Fruit fly (Drosophila melanogaster) whole organism, embryonic: Measurements from ENCODE around the gene Cyt-c-p.

Experiments used
- Ada2b ChIP-seq: fragments of 200-800 bp; sonication (Bioruptor generic); IDR thresholded peaks from 2 replicates; pipeline ENCODE4 v1.3.6; 2022; ENCODE audit warnings: missing biosample characterization, missing genetic modification characterization
- B-H2 ChIP-seq: fragments of 200-800 bp; sonication (Bioruptor generic); optimal IDR thresholded peaks from 2 replicates; lab custom pipeline; 2018; ENCODE audit warnings: missing biosample characterization, mild to moderate bottlenecking, missing genetic modification characterization
- Bgb ChIP-seq: fragments of 200-800 bp; sonication (Bioruptor generic); IDR thresholded peaks from 2 replicates; pipeline ENCODE4 v1.3.6; 2022; ENCODE audit warnings: missing biosample characterization, missing genetic modification characterization; ENCODE audit not compliant: partially characterized antibody
- CG10565 ChIP-seq: fragments of 200-800 bp; sonication (Bioruptor generic); optimal IDR thresholded peaks from 3 replicates; lab custom pipeline; 2016; ENCODE audit warnings: missing biosample characterization, mild to moderate bottlenecking, missing genetic modification characterization
- CG12299 ChIP-seq: fragments of 200-800 bp; sonication (Bioruptor generic); optimal IDR thresholded peaks from 2 replicates; lab custom pipeline; 2018; ENCODE audit warnings: missing biosample characterization, mild to moderate bottlenecking, missing genetic modification characterization
- CG12659 ChIP-seq: fragments of 200-800 bp; sonication (Bioruptor generic); optimal IDR thresholded peaks from 3 replicates; lab custom pipeline; 2017; ENCODE audit warnings: mild to moderate bottlenecking, missing biosample characterization, missing genetic modification reagents, missing genetic modification characterization
- CG14667 ChIP-seq: fragments of 200-800 bp; sonication (Bioruptor generic); IDR thresholded peaks from 2 replicates; pipeline ENCODE4 v1.3.6; 2022; ENCODE audit warnings: missing biosample characterization, missing genetic modification characterization
- CG15011 ChIP-seq: fragments of 200-800 bp; sonication (Bioruptor generic); optimal IDR thresholded peaks from 3 replicates; lab custom pipeline; 2018; ENCODE audit warnings: missing biosample characterization, mild to moderate bottlenecking, missing genetic modification characterization
- CG15601 ChIP-seq: fragments of 200-800 bp; sonication (Bioruptor generic); optimal IDR thresholded peaks from 3 replicates; lab custom pipeline; 2019; ENCODE audit warnings: missing biosample characterization, mild to moderate bottlenecking, missing genetic modification characterization, moderate library complexity
- CG16779 ChIP-seq: fragments of 200-800 bp; sonication (Bioruptor generic); IDR thresholded peaks from 2 replicates; pipeline ENCODE4 v1.3.6; 2022; ENCODE audit warnings: missing biosample characterization, missing genetic modification characterization
- CG2120 ChIP-seq: fragments of 200-800 bp; sonication (Bioruptor generic); optimal IDR thresholded peaks from 3 replicates; lab custom pipeline; 2016; ENCODE audit warnings: missing biosample characterization, missing genetic modification characterization
- CG30403 ChIP-seq: fragments of 200-800 bp; sonication (Bioruptor generic); optimal IDR thresholded peaks from 3 replicates; lab custom pipeline; 2016; ENCODE audit warnings: missing biosample characterization, missing genetic modification characterization
- CG30431 ChIP-seq: fragments of 200-800 bp; sonication (Bioruptor generic); optimal IDR thresholded peaks from 2 replicates; lab custom pipeline; 2017; ENCODE audit warnings: missing biosample characterization, missing genetic modification characterization
- CG3847 ChIP-seq: fragments of 200-800 bp; sonication (Bioruptor generic); IDR thresholded peaks from 2 replicates; pipeline ENCODE4 v1.3.6; 2022; ENCODE audit warnings: missing biosample characterization, missing genetic modification characterization
- CG4328 ChIP-seq: fragments of 200-800 bp; sonication (Bioruptor generic); optimal IDR thresholded peaks from 3 replicates; lab custom pipeline; 2017; ENCODE audit warnings: missing biosample characterization, missing genetic modification reagents, missing genetic modification characterization
- CG4424 ChIP-seq: fragments of 200-800 bp; sonication (Bioruptor generic); optimal IDR thresholded peaks from 3 replicates; lab custom pipeline; 2016; ENCODE audit warnings: missing biosample characterization, missing genetic modification characterization
- Dbx ChIP-seq: fragments of 200-800 bp; sonication (Bioruptor generic); IDR thresholded peaks from 3 replicates; pipeline ENCODE4 v1.3.6; 2022; ENCODE audit warnings: missing biosample characterization, missing genetic modification characterization
- H15 ChIP-seq: fragments of 200-800 bp; sonication (Bioruptor generic); IDR thresholded peaks from 3 replicates; pipeline ENCODE4 v1.3.6; 2022; ENCODE audit warnings: missing biosample characterization, missing genetic modification characterization
- Hr78 ChIP-seq, 2 experiments: fragments of 200-800 bp in 1 of 2; fragments of >200 bp in 1 of 2; sonication (Bioruptor generic) in 1 of 2; optimal IDR thresholded peaks; 2 replicates each; lab custom pipeline; 2017 to 2019; ENCODE audit warnings: missing biosample characterization in 2 of 2, missing genetic modification characterization in 2 of 2, mild to moderate bottlenecking in 1 of 2, moderate library complexity in 1 of 2
- Mrtf ChIP-seq: fragments of 200-800 bp; sonication (Bioruptor generic); IDR thresholded peaks from 3 replicates; pipeline ENCODE4 v1.3.6; 2022; ENCODE audit warnings: missing biosample characterization, missing genetic modification characterization
- Nf-YC ChIP-seq: fragments of 200-800 bp; optimal IDR thresholded peaks from 3 replicates; lab custom pipeline; 2019; ENCODE audit warnings: missing biosample characterization, mild to moderate bottlenecking, missing genetic modification characterization, moderate library complexity
- Oli ChIP-seq: fragments of 200-800 bp; sonication (Bioruptor generic); optimal IDR thresholded peaks from 2 replicates; lab custom pipeline; 2018; ENCODE audit warnings: missing biosample characterization, mild to moderate bottlenecking, missing genetic modification characterization, moderate library complexity
- Pdp1 ChIP-seq, 2 experiments: fragments of 200-800 bp; sonication (Bioruptor generic); optimal IDR thresholded peaks; 3 replicates each; lab custom pipeline; 2016; ENCODE audit warnings: missing biosample characterization in 2 of 2, missing genetic modification characterization in 2 of 2, mild to moderate bottlenecking in 1 of 2, moderate library complexity in 1 of 2
- Ssrp ChIP-seq: fragments of 200-800 bp; sonication (Bioruptor generic); optimal IDR thresholded peaks from 2 replicates; lab custom pipeline; 2018; ENCODE audit warnings: missing biosample characterization, mild to moderate bottlenecking, missing genetic modification characterization, moderate library complexity
- Stat92E ChIP-seq, 3 experiments: fragments of >200 bp in 2 of 3; fragments of 200-800 bp in 1 of 3; sonication (Bioruptor generic) in 1 of 3; optimal IDR thresholded peaks; 2 replicates each; lab custom pipeline; 2017 to 2019; ENCODE audit warnings: missing biosample characterization in 3 of 3, missing genetic modification characterization in 3 of 3, mild to moderate bottlenecking in 1 of 3, moderate library complexity in 1 of 3
- ab ChIP-seq: fragments of 200-800 bp; sonication (Bioruptor generic); optimal IDR thresholded peaks from 2 replicates; lab custom pipeline; 2016; ENCODE audit warnings: missing biosample characterization, missing genetic modification characterization
- bigmax ChIP-seq: fragments of 200-800 bp; sonication (Bioruptor generic); optimal IDR thresholded peaks from 2 replicates; lab custom pipeline; 2018; ENCODE audit warnings: missing biosample characterization, mild to moderate bottlenecking, missing genetic modification characterization
- crol ChIP-seq: fragments of 200-800 bp; sonication (Bioruptor generic); IDR thresholded peaks from 2 replicates; pipeline ENCODE4 v1.3.6; 2022; ENCODE audit warnings: missing biosample characterization, missing genetic modification characterization
- fu2 ChIP-seq: fragments of 200-800 bp; sonication (Bioruptor generic); optimal IDR thresholded peaks from 2 replicates; lab custom pipeline; 2016; ENCODE audit warnings: missing biosample characterization, missing genetic modification characterization
- grau ChIP-seq: fragments of 200-800 bp; optimal IDR thresholded peaks from 3 replicates; lab custom pipeline; 2019; ENCODE audit warnings: missing biosample characterization, mild to moderate bottlenecking, missing genetic modification characterization, moderate library complexity
- hb ChIP-seq: fragments of 200-800 bp; sonication (Bioruptor generic); IDR thresholded peaks from 3 replicates; pipeline ENCODE4 v1.3.6; 2022; ENCODE audit warnings: missing biosample characterization, missing genetic modification characterization; ENCODE audit not compliant: partially characterized antibody
- kay ChIP-seq: fragments of 200-800 bp; sonication (Bioruptor generic); optimal IDR thresholded peaks from 2 replicates; lab custom pipeline; 2016; ENCODE audit warnings: missing biosample characterization, missing genetic modification characterization
- lmd ChIP-seq: fragments of 200-800 bp; sonication (Bioruptor generic); IDR thresholded peaks from 2 replicates; pipeline ENCODE4 v1.3.6; 2022; ENCODE audit warnings: missing biosample characterization, missing genetic modification characterization
- mirr ChIP-seq: fragments of 200-800 bp; sonication (Bioruptor generic); optimal IDR thresholded peaks from 3 replicates; lab custom pipeline; 2018; ENCODE audit warnings: missing biosample characterization, mild to moderate bottlenecking, missing genetic modification characterization
- nmo ChIP-seq: fragments of 200-800 bp; sonication (Bioruptor generic); optimal IDR thresholded peaks from 2 replicates; lab custom pipeline; 2018; ENCODE audit warnings: missing biosample characterization, mild to moderate bottlenecking, missing genetic modification characterization, moderate library complexity
- prd ChIP-seq, 3 experiments: fragments of >200 bp in 2 of 3; fragments of 200-800 bp in 1 of 3; sonication (Bioruptor generic) in 1 of 3; optimal IDR thresholded peaks in 2 of 3; IDR thresholded peaks in 1 of 3; 2 replicates in 2 of 3; 3 replicates in 1 of 3; pipeline versions ENCODE4 v1.3.6 to Lab custom; 2017 to 2022; ENCODE audit warnings: missing biosample characterization in 1 of 3, missing genetic modification characterization in 1 of 3
- repo ChIP-seq: fragments of 200-800 bp; sonication (Bioruptor generic); optimal IDR thresholded peaks from 2 replicates; lab custom pipeline; 2016; ENCODE audit warnings: missing biosample characterization, missing genetic modification characterization
- run ChIP-seq: fragments of 200-800 bp; sonication (Bioruptor generic); optimal IDR thresholded peaks from 3 replicates; lab custom pipeline; 2018; ENCODE audit warnings: missing biosample characterization, mild to moderate bottlenecking, missing genetic modification characterization
- schlank ChIP-seq: fragments of 200-800 bp; sonication (Bioruptor generic); optimal IDR thresholded peaks from 2 replicates; lab custom pipeline; 2018; ENCODE audit warnings: missing biosample characterization, mild to moderate bottlenecking, missing genetic modification characterization
- sob ChIP-seq: fragments of 200-800 bp; sonication (Bioruptor generic); IDR thresholded peaks from 2 replicates; pipeline ENCODE4 v1.3.6; 2022; ENCODE audit warnings: missing biosample characterization, missing genetic modification characterization
- sug ChIP-seq: fragments of 200-800 bp; optimal IDR thresholded peaks from 2 replicates; lab custom pipeline; 2019; ENCODE audit warnings: missing biosample characterization, mild to moderate bottlenecking, missing genetic modification characterization, moderate library complexity
- tll ChIP-seq, 2 experiments: fragments of 200-800 bp in 1 of 2; fragments of >200 bp in 1 of 2; sonication (Bioruptor generic) in 1 of 2; optimal IDR thresholded peaks; 2 replicates each; lab custom pipeline; 2017 to 2019; ENCODE audit warnings: missing biosample characterization in 2 of 2, missing genetic modification characterization in 2 of 2, mild to moderate bottlenecking in 1 of 2, moderate library complexity in 1 of 2
- tna ChIP-seq: fragments of 200-800 bp; sonication (Bioruptor generic); IDR thresholded peaks from 2 replicates; pipeline ENCODE4 v1.3.6; 2022; ENCODE audit warnings: missing biosample characterization, missing genetic modification characterization; ENCODE audit not compliant: partially characterized antibody
- tup ChIP-seq: fragments of 200-800 bp; sonication (Bioruptor generic); optimal IDR thresholded peaks from 2 replicates; lab custom pipeline; 2016; ENCODE audit warnings: missing biosample characterization, mild to moderate bottlenecking, missing genetic modification characterization, moderate library complexity
- twi ChIP-seq: fragments of 200-800 bp; optimal IDR thresholded peaks from 2 replicates; lab custom pipeline; 2019; ENCODE audit warnings: missing biosample characterization, mild to moderate bottlenecking, missing genetic modification characterization, moderate library complexity
- wdn ChIP-seq: fragments of 200-800 bp; sonication (Bioruptor generic); IDR thresholded peaks from 2 replicates; pipeline ENCODE4 v1.3.6; 2022; ENCODE audit warnings: missing biosample characterization, missing genetic modification characterization
- zfh1 ChIP-seq: fragments of 200-800 bp; sonication (Bioruptor generic); IDR thresholded peaks from 3 replicates; pipeline ENCODE4 v1.3.6; 2022; ENCODE audit warnings: missing biosample characterization, missing genetic modification characterization

Gene Cyt-c-p

DNA sequence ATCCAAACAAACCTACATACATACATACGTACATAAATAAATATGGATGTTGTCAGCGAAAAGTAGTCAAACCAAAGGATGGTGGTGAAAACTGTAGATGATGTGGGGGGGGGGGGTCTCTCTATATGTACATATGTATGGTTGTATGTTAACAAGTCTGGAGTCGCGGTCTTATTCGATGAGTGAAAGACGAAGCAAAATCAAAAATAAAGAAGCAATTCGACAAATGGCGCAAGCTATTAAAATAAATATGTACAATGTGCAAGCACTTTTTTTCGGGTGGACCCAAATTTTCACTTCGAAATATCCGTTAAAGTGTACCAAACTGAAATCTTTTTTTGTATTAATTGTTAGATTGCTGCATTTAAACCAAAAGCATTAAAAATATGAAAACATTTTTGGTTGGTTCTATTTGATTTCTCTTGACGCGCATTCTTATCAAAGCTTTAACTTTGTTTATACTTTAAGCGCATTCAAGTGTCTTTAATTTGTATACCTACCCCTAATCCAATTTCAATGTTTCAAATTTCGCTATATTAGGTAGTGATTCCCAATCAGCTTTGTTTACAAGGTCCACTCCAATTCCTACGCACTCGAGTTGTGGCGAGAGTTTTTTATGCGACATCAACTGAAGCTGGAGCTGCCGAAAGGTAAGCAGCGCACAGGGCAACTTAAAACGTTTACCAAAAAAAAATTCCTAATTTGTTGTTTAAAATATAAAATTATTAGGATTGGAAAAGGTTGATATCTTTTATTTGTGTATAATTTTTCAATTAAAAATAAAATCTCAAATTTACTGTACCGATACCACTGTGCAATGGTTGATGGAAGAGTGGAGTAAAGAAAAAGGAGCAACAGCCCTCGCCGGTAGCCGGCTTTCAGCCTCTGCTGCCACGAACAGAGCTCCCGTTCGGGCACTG lies 35.5 kb upstream of the Cyt-c-p start, which contains the start of gene CG31807 (continued):
- TF ChIP-seq CG30403 (GFP tag; lab: Kevin White, UChicago) (peak; percentile 51), CG4424 (GFP tag; lab: Kevin White, UChicago) (peak; percentile 33), CG16779 (no peak), lmd (GFP tag; lab: Robert Waterston, UW) (peak; percentile 57; the same call in 1 of the 2 replicates), wdn (GFP tag; lab: Robert Waterston, UW) (peak; percentile 40; the same call in 1 of the 2 replicates), zfh1 (GFP tag; lab: Robert Waterston, UW) (peak; percentile 55; the same call in 1 of the 3 replicates), CG15601 (peak; percentile 55), tup (GFP tag; lab: Kevin White, UChicago) (no peak), hb (GFP tag; lab: Robert Waterston, UW) (no peak), kay (GFP tag; lab: Kevin White, UChicago) (no peak), mirr (peak; percentile 13), tna (GFP tag; lab: Robert Waterston, UW) (no peak), prd (optimal IDR thresholded peaks at IDR 0.05; lab: Kevin White, UChicago) (no peak), prd (GFP tag; IDR thresholded peaks at IDR 0.05; lab: Robert Waterston, UW) (peak; percentile 27; the same call in 1 of the 3 replicates), Oli (tag; lab: Kevin White, UChicago) (peak; percentile 87), run (tag; lab: Kevin White, UChicago) (peak; percentile 81), bigmax (GFP tag; lab: Kevin White, UChicago) (no peak), Stat92E (GFP tag; optimal IDR thresholded peaks at IDR 0.05; lab: Kevin White, UChicago) (no peak), twi (tag; lab: Kevin White, UChicago) (peak; percentile 51), Dbx (GFP tag; lab: Robert Waterston, UW) (no peak), Mrtf (no peak; the same call in 1 of the 3 replicates), Ada2b (GFP tag; lab: Robert Waterston, UW) (peak; percentile 29), CG2120 (GFP tag; lab: Kevin White, UChicago) (peak; percentile 73), B-H2 (GFP tag; lab: Kevin White, UChicago) (peak; percentile 8), nmo (peak; percentile 77), CG10565 (GFP tag; lab: Kevin White, UChicago) (no peak), crol (no peak), ab (no peak), grau (peak; percentile 84), sob (GFP tag; lab: Robert Waterston, UW) (peak; percentile 39; the same call in 1 of the 2 replicates), CG4328 (GFP tag; lab: Kevin White, UChicago) (peak; percentile 27), CG15011 (GFP tag; lab: Kevin White, UChicago) (peak; percentile 37), tll (GFP tag; optimal IDR thresholded peaks at IDR 0.05; lab: Kevin White, UChicago) (no peak), schlank (tag; lab: Kevin White, UChicago) (peak; percentile 40), fu2 (GFP tag; lab: Kevin White, UChicago) (peak; percentile 27), Hr78 (GFP tag; optimal IDR thresholded peaks at IDR 0.05; lab: Kevin White, UChicago) (peak in 1 of 2 experiments; percentile 4), sug (peak; percentile 48), CG14667 (GFP tag; lab: Robert Waterston, UW) (no peak; the same call in 1 of the 2 replicates), Pdp1 (GFP tag; optimal IDR thresholded peaks at IDR 0.05; lab: Kevin White, UChicago) (peak; percentile 40 to 47), CG3847 (GFP tag; lab: Robert Waterston, UW) (peak; percentile 44), Nf-YC (tag; lab: Kevin White, UChicago) (peak; percentile 47), H15 (GFP tag; lab: Robert Waterston, UW) (no peak), Bgb (no peak), CG12299 (tag; lab: Kevin White, UChicago) (peak; percentile 38), repo (no peak), CG30431 (GFP tag; lab: Kevin White, UChicago) (peak; percentile 36), Ssrp (peak; percentile 64), CG12659 (GFP tag; lab: Kevin White, UChicago) (peak; percentile 62)
